Worm (Caenorhabditis elegans) whole organism, L3 larva: ENCODE results near the gene C29E4.14.

Experiments
- R02D3.7 ChIP-seq: fragments of 150-350 bp; optimal IDR thresholded peaks from 2 replicates; lab custom pipeline; 2014; ENCODE audit warnings: missing biosample characterization, missing genetic modification characterization
- ZK546.5 ChIP-seq: sonication (generic microtip); optimal IDR thresholded peaks from 2 replicates; lab custom pipeline; 2017; ENCODE audit warnings: missing biosample characterization, missing genetic modification characterization
- aly-2 ChIP-seq: fragments of 150-350 bp; optimal IDR thresholded peaks from 2 replicates; lab custom pipeline; 2014; ENCODE audit warnings: missing biosample characterization, missing genetic modification characterization
- ceh-16 ChIP-seq: sonication (generic microtip); optimal IDR thresholded peaks from 2 replicates; lab custom pipeline; 2017; ENCODE audit warnings: missing biosample characterization, missing genetic modification characterization
- ceh-28 ChIP-seq: fragments of 150-350 bp; optimal IDR thresholded peaks from 2 replicates; lab custom pipeline; 2014; ENCODE audit warnings: missing biosample characterization, missing genetic modification reagents, missing genetic modification characterization
- ceh-9 ChIP-seq: sonication (generic microtip); optimal IDR thresholded peaks from 2 replicates; lab custom pipeline; 2018; ENCODE audit warnings: missing biosample characterization, missing genetic modification characterization
- egl-27 ChIP-seq: sonication (generic microtip); optimal IDR thresholded peaks from 4 replicates; lab custom pipeline; 2017; ENCODE audit warnings: missing biosample characterization, missing genetic modification reagents, missing genetic modification characterization
- egl-5 ChIP-seq: fragments of 150-350 bp; optimal IDR thresholded peaks from 2 replicates; lab custom pipeline; 2017; ENCODE audit warnings: missing biosample characterization, missing genetic modification reagents, missing genetic modification characterization, inconsistent platforms
- elt-1 ChIP-seq: fragments of 150-350 bp; optimal IDR thresholded peaks from 2 replicates; lab custom pipeline; 2014; ENCODE audit warnings: missing biosample characterization, missing genetic modification characterization
- elt-2 ChIP-seq: sonication (generic microtip); optimal IDR thresholded peaks from 2 replicates; lab custom pipeline; 2016; ENCODE audit warnings: missing genetic modification reagents, mild to moderate bottlenecking, missing genetic modification characterization, missing compliant biosample characterization
- elt-3 ChIP-seq, 3 experiments: fragments of 150-350 bp in 1 of 3; sonication (generic microtip) in 2 of 3; optimal IDR thresholded peaks; 2 replicates in 2 of 3; 4 replicates in 1 of 3; lab custom pipeline; 2014 to 2017; ENCODE audit warnings: missing biosample characterization in 3 of 3, missing genetic modification characterization in 3 of 3
- eor-1 ChIP-seq, 2 experiments: fragments of 150-350 bp; optimal IDR thresholded peaks; 2 replicates each; lab custom pipeline; 2014 to 2018; ENCODE audit warnings: missing biosample characterization in 2 of 2, missing genetic modification characterization in 2 of 2
- fkh-10 ChIP-seq: sonication (generic microtip); optimal IDR thresholded peaks from 2 replicates; lab custom pipeline; 2017; ENCODE audit warnings: missing biosample characterization, missing genetic modification reagents, missing genetic modification characterization
- fkh-2 ChIP-seq: fragments of 150-350 bp; optimal IDR thresholded peaks from 2 replicates; lab custom pipeline; 2014; ENCODE audit warnings: missing biosample characterization, missing genetic modification reagents, missing genetic modification characterization
- fos-1 ChIP-seq: fragments of 150-350 bp; optimal IDR thresholded peaks from 2 replicates; lab custom pipeline; 2014; ENCODE audit warnings: missing biosample characterization, missing genetic modification characterization
- hmg-11 ChIP-seq: sonication (generic microtip); optimal IDR thresholded peaks from 2 replicates; lab custom pipeline; 2016; ENCODE audit warnings: missing genetic modification characterization, missing compliant biosample characterization
- jun-1 ChIP-seq: fragments of 150-350 bp; optimal IDR thresholded peaks from 2 replicates; lab custom pipeline; 2014; ENCODE audit warnings: missing biosample characterization, missing genetic modification reagents, missing genetic modification characterization
- lin-15B ChIP-seq: fragments of 150-350 bp; optimal IDR thresholded peaks from 2 replicates; lab custom pipeline; 2014; ENCODE audit warnings: missing biosample characterization, missing genetic modification characterization
- lsy-12 ChIP-seq: sonication (generic microtip); optimal IDR thresholded peaks from 2 replicates; lab custom pipeline; 2016; ENCODE audit warnings: mild to moderate bottlenecking, missing genetic modification characterization, missing compliant biosample characterization
- mdl-1 ChIP-seq: fragments of 150-350 bp; optimal IDR thresholded peaks from 2 replicates; lab custom pipeline; 2014; ENCODE audit warnings: missing biosample characterization, missing genetic modification characterization
- mml-1 ChIP-seq: fragments of 150-350 bp; sonication (generic microtip); optimal IDR thresholded peaks from 3 replicates; lab custom pipeline; 2014; ENCODE audit warnings: missing biosample characterization, missing genetic modification characterization
- nhr-12 ChIP-seq: fragments of 150-350 bp; optimal IDR thresholded peaks from 2 replicates; lab custom pipeline; 2014; ENCODE audit warnings: missing biosample characterization, missing genetic modification characterization
- nhr-237 ChIP-seq: fragments of 150-350 bp; optimal IDR thresholded peaks from 2 replicates; lab custom pipeline; 2014; ENCODE audit warnings: missing biosample characterization, missing genetic modification characterization
- nhr-25 ChIP-seq: sonication (generic microtip); optimal IDR thresholded peaks from 2 replicates; lab custom pipeline; 2017; ENCODE audit warnings: missing biosample characterization, missing genetic modification characterization
- nhr-28 ChIP-seq: fragments of 150-350 bp; optimal IDR thresholded peaks from 2 replicates; lab custom pipeline; 2014; ENCODE audit warnings: missing biosample characterization, missing genetic modification characterization
- nhr-43 ChIP-seq: sonication (generic microtip); optimal IDR thresholded peaks from 2 replicates; lab custom pipeline; 2016; ENCODE audit warnings: mild to moderate bottlenecking, missing genetic modification characterization, missing compliant biosample characterization; ENCODE audit not compliant: poor library complexity, severe bottlenecking
- nhr-67 ChIP-seq: fragments of 150-350 bp; optimal IDR thresholded peaks from 2 replicates; lab custom pipeline; 2014; ENCODE audit warnings: missing biosample characterization, missing genetic modification characterization
- nhr-76 ChIP-seq: fragments of 150-350 bp; sonication (generic microtip); optimal IDR thresholded peaks from 5 replicates; lab custom pipeline; 2014; ENCODE audit warnings: missing biosample characterization, missing genetic modification characterization
- pha-4 ChIP-seq: fragments of 150-350 bp; optimal IDR thresholded peaks from 2 replicates; lab custom pipeline; 2014; ENCODE audit warnings: missing biosample characterization, missing genetic modification reagents, missing genetic modification characterization
- unc-39 ChIP-seq: sonication (generic microtip); optimal IDR thresholded peaks from 4 replicates; lab custom pipeline; 2017; ENCODE audit warnings: missing biosample characterization, missing genetic modification characterization
- unc-62 ChIP-seq: fragments of 150-350 bp; sonication (generic microtip); optimal IDR thresholded peaks from 4 replicates; lab custom pipeline; 2014; ENCODE audit warnings: missing biosample characterization, missing genetic modification reagents, missing genetic modification characterization
- zag-1 ChIP-seq: fragments of 150-350 bp; optimal IDR thresholded peaks from 2 replicates; lab custom pipeline; 2014; ENCODE audit warnings: missing biosample characterization, missing genetic modification characterization
- ztf-11 ChIP-seq: fragments of 150-350 bp; optimal IDR thresholded peaks from 2 replicates; lab custom pipeline; 2014; ENCODE audit warnings: missing biosample characterization, missing genetic modification characterization

C29E4.14 gene

ce11 chrIII:7940819-7941218 lies 20.9 kb downstream of the C29E4.14 start, which contains the start of gene C29E4.12 (continued):
- no peak for TF ChIP-seq fkh-2 (tag; lab: Kevin White, UChicago)
- TF ChIP-seq elt-3 (tag; optimal IDR thresholded peaks at IDR 0.05; lab: Kevin White, UChicago), result no peak
- no peak for TF ChIP-seq fos-1 (tag; lab: Kevin White, UChicago)
- no peak for TF ChIP-seq jun-1
- no peak for TF ChIP-seq nhr-76 (tag; lab: Kevin White, UChicago)
- no peak for TF ChIP-seq mdl-1
- TF ChIP-seq nhr-12 (tag; lab: Kevin White, UChicago), result no peak
- no peak for TF ChIP-seq mml-1 (tag; lab: Kevin White, UChicago)
- no peak for TF ChIP-seq egl-27 (tag; lab: Kevin White, UChicago)
- no peak for TF ChIP-seq nhr-237 (tag; lab: Kevin White, UChicago)
- TF ChIP-seq fkh-10 (GFP tag; lab: Kevin White, UChicago), result peak; percentile 26
- TF ChIP-seq ztf-11, result no peak
- TF ChIP-seq nhr-67 (tag; lab: Kevin White, UChicago), result no peak
- no peak for TF ChIP-seq ZK546.5
- TF ChIP-seq ceh-16 (tag; lab: Kevin White, UChicago), result no peak
- TF ChIP-seq eor-1 (tag; optimal IDR thresholded peaks at IDR 0.05; lab: Kevin White, UChicago), result no peak
- peak; percentile 38 for TF ChIP-seq hmg-11

- TF ChIP-seq ZK546.5, result no peak
- no peak for TF ChIP-seq lin-15B (tag; lab: Kevin White, UChicago)
- no peak for TF ChIP-seq jun-1
- no peak for TF ChIP-seq unc-39 (tag; lab: Kevin White, UChicago)
- no peak for TF ChIP-seq zag-1
- TF ChIP-seq fkh-2 (tag; lab: Kevin White, UChicago), result no peak
- TF ChIP-seq fkh-10 (GFP tag; lab: Kevin White, UChicago), result no peak
- TF ChIP-seq elt-1, result no peak
- TF ChIP-seq nhr-76 (tag; lab: Kevin White, UChicago), result no peak
- TF ChIP-seq ceh-28, result no peak
- no peak for TF ChIP-seq nhr-12 (tag; lab: Kevin White, UChicago)
- no peak for TF ChIP-seq aly-2 (tag; lab: Kevin White, UChicago)
- TF ChIP-seq ztf-11, result no peak
- TF ChIP-seq ceh-9 (tag; lab: Kevin White, UChicago), result no peak
- no peak for TF ChIP-seq hmg-11
- no peak for TF ChIP-seq egl-27 (tag; lab: Kevin White, UChicago)
- no peak for TF ChIP-seq mml-1 (tag; lab: Kevin White, UChicago)
Observed at ce11 chrIII:7941417-7941816, 21.5 kb downstream of the C29E4.14 start, which contains the start of gene kle-2. kle-2 (plus strand) TSS chrIII:7941717.

- no peak for TF ChIP-seq fkh-2 (tag; lab: Kevin White, UChicago)
- TF ChIP-seq elt-2 (tag; lab: Kevin White, UChicago), result peak; percentile 74
- TF ChIP-seq nhr-28 (tag; lab: Kevin White, UChicago), result no peak
- TF ChIP-seq pha-4 (tag; lab: Kevin White, UChicago), result peak; percentile 13
- no peak for TF ChIP-seq ceh-9 (tag; lab: Kevin White, UChicago)
- TF ChIP-seq, all 47 proteins: peak for 2
Observed at ce11 chrIII:7946968-7947491, 27.1 kb downstream of the C29E4.14 start, which contains the start of gene gsto-1. gsto-1 (minus strand) TSS chrIII:7947018.

- TF ChIP-seq lsy-12 (tag; lab: Kevin White, UChicago), result no peak
- no peak for TF ChIP-seq nhr-12 (tag; lab: Kevin White, UChicago)
Observed at ce11 chrIII:7947677-7948076, 27.8 kb downstream of the C29E4.14 start.

ce11 chrIII:7948802-7949201 lies 28.9 kb downstream of the C29E4.14 start, which contains the start of gene col-90:
col-90 (plus strand) TSS chrIII:7948838.
- no peak for TF ChIP-seq eor-1 (tag; optimal IDR thresholded peaks at IDR 0.05; lab: Kevin White, UChicago)
- TF ChIP-seq nhr-25, result peak; percentile 55
- no peak for TF ChIP-seq elt-3 (tag; optimal IDR thresholded peaks at IDR 0.05; lab: Kevin White, UChicago)
- no peak for TF ChIP-seq R02D3.7 (tag; lab: Kevin White, UChicago)
- no peak for TF ChIP-seq nhr-12 (tag; lab: Kevin White, UChicago)
- no peak for TF ChIP-seq nhr-237 (tag; lab: Kevin White, UChicago)
- peak; percentile 61 for TF ChIP-seq nhr-43
- TF ChIP-seq egl-5, result no peak
- no peak for TF ChIP-seq unc-62 (GFP tag; lab: Kevin White, UChicago)
